Worm (Caenorhabditis elegans): ENCODE data around the gene ZC204.12.

ce11 chrII:1621180-1621579 lies 35.9 kb downstream of the ZC204.12 start, which contains the start of gene fbxa-158:
- TF ChIP-seq flt-1 (GFP tag; IDR thresholded peaks at IDR 0.05) = no peak
- TF ChIP-seq klf-2 (GFP tag; conservative IDR thresholded peaks at IDR 0.05) = no peak
- TF ChIP-seq tab-1 (GFP tag; IDR thresholded peaks at IDR 0.05) = no peak
- TF ChIP-seq med-1 (GFP tag; optimal IDR thresholded peaks at IDR 0.05; ENCODE audit: insufficient read depth) = no peak
- no peak for TF ChIP-seq ref-1 (GFP tag; conservative IDR thresholded peaks at IDR 0.05)
- no peak for TF ChIP-seq cog-1 (tag; optimal IDR thresholded peaks at IDR 0.05)
